Fruit fly (Drosophila melanogaster): ENCODE data around the gene CG15021.

The CG15021 gene

dm6 chr3L:4403180-4403769, 33.2 kb upstream of the CG15021 start, which contains the start of gene Syx17 (continued):
- TF ChIP-seq lilli (GFP tag; optimal IDR thresholded peaks at IDR 0.05): peak; percentile 78
- no peak for TF ChIP-seq Ada2b (GFP tag; IDR thresholded peaks at IDR 0.05)
- TF ChIP-seq CG6683 (GFP tag; optimal IDR thresholded peaks at IDR 0.05): no peak
- peak; percentile 46 for TF ChIP-seq CG13424 (tag; optimal IDR thresholded peaks at IDR 0.05)
- peak; percentile 86 for TF ChIP-seq Dll (GFP tag; IDR thresholded peaks at IDR 0.05; ENCODE audit: partially characterized antibody)
- TF ChIP-seq D (optimal IDR thresholded peaks at IDR 0.05): no peak
- peak; percentile 36 for TF ChIP-seq D (GFP tag; optimal IDR thresholded peaks at IDR 0.05)
- TF ChIP-seq gt (GFP tag; IDR thresholded peaks at IDR 0.05): no peak
- no peak for TF ChIP-seq Lpt (GFP tag; optimal IDR thresholded peaks at IDR 0.05)
- peak; percentile 60 for TF ChIP-seq CG34376 (GFP tag; optimal IDR thresholded peaks at IDR 0.05)
- peak; percentile 49 for TF ChIP-seq CG4282 (GFP tag; optimal IDR thresholded peaks at IDR 0.05)
- peak; percentile 11 for TF ChIP-seq run (tag; optimal IDR thresholded peaks at IDR 0.05)
- TF ChIP-seq pum (GFP tag; optimal IDR thresholded peaks at IDR 0.05): peak; percentile 64
- TF ChIP-seq Mrtf (GFP tag; IDR thresholded peaks at IDR 0.05): 0 out of 3 replicates have a peak, but pooled peaks have one; percentile 16
- TF ChIP-seq CG2202 (tag; optimal IDR thresholded peaks at IDR 0.05): no peak
- TF ChIP-seq Hr51 (GFP tag; optimal IDR thresholded peaks at IDR 0.05): peak; percentile 60 to 74
- peak; percentile 60 for TF ChIP-seq CG7987 (GFP tag; optimal IDR thresholded peaks at IDR 0.05)
- peak; percentile 47 for TF ChIP-seq CG3847 (GFP tag; IDR thresholded peaks at IDR 0.05)
- no peak for TF ChIP-seq org-1 (GFP tag; optimal IDR thresholded peaks at IDR 0.05)
- TF ChIP-seq CkIIα-i1 (GFP tag; IDR thresholded peaks at IDR 0.05): no peak
- TF ChIP-seq Stat92E (GFP tag; optimal IDR thresholded peaks at IDR 0.05): peak in 1 of 3 experiments; percentile 42
- peak; percentile 59 for TF ChIP-seq phol (tag; optimal IDR thresholded peaks at IDR 0.05)
- peak; percentile 60 for TF ChIP-seq HLH54F (GFP tag; optimal IDR thresholded peaks at IDR 0.05)
- TF ChIP-seq Myb (GFP tag; optimal IDR thresholded peaks at IDR 0.05): peak; percentile 38
- TF ChIP-seq twi (tag; optimal IDR thresholded peaks at IDR 0.05): peak; percentile 19
- peak; percentile 61 for TF ChIP-seq dmrt99B (tag; optimal IDR thresholded peaks at IDR 0.05)
- no peak for TF ChIP-seq dan (GFP tag; IDR thresholded peaks at IDR 0.05)
- TF ChIP-seq sqz (GFP tag; optimal IDR thresholded peaks at IDR 0.05): peak; percentile 42
- peak; percentile 94 for TF ChIP-seq sens (GFP tag)
- TF ChIP-seq en (GFP tag; optimal IDR thresholded peaks at IDR 0.05): no peak
- no peak for TF ChIP-seq sim (GFP tag; IDR thresholded peaks at IDR 0.05)
- TF ChIP-seq CG9727 (GFP tag; optimal IDR thresholded peaks at IDR 0.05): peak; percentile 43
- peak; percentile 70 for TF ChIP-seq CG33213 (GFP tag; optimal IDR thresholded peaks at IDR 0.05)
- TF ChIP-seq Hr39 (optimal IDR thresholded peaks at IDR 0.05): no peak
- TF ChIP-seq lbe (GFP tag; optimal IDR thresholded peaks at IDR 0.05): peak; percentile 52
- TF ChIP-seq HLH4C (GFP tag; IDR thresholded peaks at IDR 0.05; ENCODE audit: partially characterized antibody): peak; percentile 85
- TF ChIP-seq Dek (tag; optimal IDR thresholded peaks at IDR 0.05): peak; percentile 41
- no peak for TF ChIP-seq Fer2 (tag; optimal IDR thresholded peaks at IDR 0.05)
- TF ChIP-seq CG9797 (GFP tag; optimal IDR thresholded peaks at IDR 0.05): peak; percentile 9
- no peak for TF ChIP-seq gce (GFP tag; IDR thresholded peaks at IDR 0.05)
- TF ChIP-seq Oaz (GFP tag; IDR thresholded peaks at IDR 0.05): no peak
- no peak for TF ChIP-seq CG7372 (GFP tag; IDR thresholded peaks at IDR 0.05)
- no peak for TF ChIP-seq pb (GFP tag; optimal IDR thresholded peaks at IDR 0.05)
- TF ChIP-seq CG10543 (GFP tag; optimal IDR thresholded peaks at IDR 0.05): peak; percentile 25
- peak; percentile 52 for TF ChIP-seq jumu (GFP tag; optimal IDR thresholded peaks at IDR 0.05)
- peak; percentile 49 to 64 for TF ChIP-seq dpn (GFP tag; optimal IDR thresholded peaks at IDR 0.05)
- peak; percentile 60 for TF ChIP-seq p53 (GFP tag; optimal IDR thresholded peaks at IDR 0.05)
- TF ChIP-seq corto (GFP tag; optimal IDR thresholded peaks at IDR 0.05): peak; percentile 4
- TF ChIP-seq slou (GFP tag; optimal IDR thresholded peaks at IDR 0.05): peak; percentile 28
- TF ChIP-seq CG31365 (tag; optimal IDR thresholded peaks at IDR 0.05): peak; percentile 2
- TF ChIP-seq crc (GFP tag; optimal IDR thresholded peaks at IDR 0.05): peak; percentile 10
